Worm (Caenorhabditis elegans) whole organism, L1 larva: Measurements from ENCODE around the gene clec-238.

Experiments used
- aha-1 ChIP-seq: fragments of 150-350 bp; optimal IDR thresholded peaks from 2 replicates; lab custom pipeline; 2014; ENCODE audit warnings: missing biosample characterization, missing genetic modification characterization
- aly-2 ChIP-seq: fragments of 150-350 bp; optimal IDR thresholded peaks from 2 replicates; lab custom pipeline; 2014; ENCODE audit warnings: missing biosample characterization, missing genetic modification characterization
- elt-2 ChIP-seq: sonication (generic microtip); optimal IDR thresholded peaks from 2 replicates; lab custom pipeline; 2016; ENCODE audit warnings: missing genetic modification characterization, mild to moderate bottlenecking, inconsistent platforms, missing compliant biosample characterization, missing genetic modification reagents
- fos-1 ChIP-seq: fragments of 150-350 bp; optimal IDR thresholded peaks from 2 replicates; lab custom pipeline; 2014; ENCODE audit warnings: missing biosample characterization, missing genetic modification characterization
- jun-1 ChIP-seq: fragments of 150-350 bp; optimal IDR thresholded peaks from 2 replicates; lab custom pipeline; 2014; ENCODE audit warnings: missing biosample characterization, missing genetic modification reagents, missing genetic modification characterization
- mab-9 ChIP-seq: fragments of 200-800 bp; sonication (Bioruptor generic); IDR thresholded peaks from 2 replicates; pipeline ENCODE4 v1.3.6; 2022; ENCODE audit warnings: missing genetic modification reagents, missing genetic modification characterization, missing compliant biosample characterization
- mdl-1 ChIP-seq, 2 experiments: fragments of 150-350 bp; optimal IDR thresholded peaks; 2 replicates each; lab custom pipeline; 2014 to 2017; ENCODE audit warnings: missing biosample characterization in 2 of 2, missing genetic modification characterization in 2 of 2, inconsistent platforms in 1 of 2
- nhr-19 ChIP-seq: fragments of 200-800 bp; sonication (Bioruptor generic); conservative IDR thresholded peaks from 2 replicates; pipeline ENCODE4 v1.3.6; 2022; ENCODE audit warnings: missing genetic modification characterization, missing compliant biosample characterization
- nhr-237 ChIP-seq: fragments of 150-350 bp; optimal IDR thresholded peaks from 2 replicates; lab custom pipeline; 2014; ENCODE audit warnings: missing biosample characterization, missing genetic modification characterization
- sptf-1 ChIP-seq: fragments of 150-350 bp; optimal IDR thresholded peaks from 2 replicates; lab custom pipeline; 2014; ENCODE audit warnings: missing biosample characterization, missing genetic modification characterization
- tbx-2 ChIP-seq: sonication (generic microtip); optimal IDR thresholded peaks from 2 replicates; lab custom pipeline; 2016; ENCODE audit warnings: missing genetic modification characterization, missing compliant biosample characterization
- xbp-1 ChIP-seq: sonication (generic microtip); optimal IDR thresholded peaks from 2 replicates; lab custom pipeline; 2016; ENCODE audit warnings: missing genetic modification characterization, missing compliant biosample characterization
- ztf-11 ChIP-seq, 2 experiments: sonication (generic microtip); optimal IDR thresholded peaks; 2 replicates each; lab custom pipeline; 2016 to 2017; ENCODE audit warnings: missing genetic modification characterization in 2 of 2, missing biosample characterization in 1 of 2, missing compliant biosample characterization in 1 of 2

DNA sequence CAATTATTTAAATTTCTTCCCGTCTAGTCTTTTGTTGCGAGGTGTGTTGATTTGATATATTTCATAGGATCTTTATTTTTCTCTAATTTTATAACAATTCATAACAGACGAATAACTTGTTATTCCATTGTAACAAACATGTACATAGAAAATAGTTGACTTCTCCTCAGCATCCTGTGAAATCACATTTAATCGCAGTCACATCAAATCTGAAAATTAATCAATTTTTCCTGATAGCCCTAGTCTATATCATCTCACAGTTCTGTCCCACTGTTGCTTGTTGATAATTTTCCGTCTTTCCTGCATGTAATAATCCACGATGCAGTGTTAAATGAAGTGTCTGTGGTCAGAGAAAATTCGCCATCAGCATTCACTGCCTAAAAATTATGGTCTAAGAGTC lies 36.2 kb downstream of the clec-238 start:
- no peak for TF ChIP-seq mab-9 (GFP tag; lab: Robert Waterston, UW)
- no peak for TF ChIP-seq sptf-1 (tag; lab: Kevin White, UChicago)
- TF ChIP-seq nhr-237 (tag; lab: Kevin White, UChicago): no peak
- no peak for TF ChIP-seq aha-1
- no peak for TF ChIP-seq fos-1 (tag; lab: Kevin White, UChicago)
- no peak for TF ChIP-seq jun-1 (tag; lab: Kevin White, UChicago)
- TF ChIP-seq mdl-1 (tag; optimal IDR thresholded peaks at IDR 0.05; lab: Kevin White, UChicago): no peak
- no peak for TF ChIP-seq tbx-2 (tag; lab: Kevin White, UChicago)
- TF ChIP-seq elt-2 (tag; lab: Kevin White, UChicago): no peak
- TF ChIP-seq nhr-19 (GFP tag; lab: Robert Waterston, UW): no peak
- no peak for TF ChIP-seq ztf-11 (tag; optimal IDR thresholded peaks at IDR 0.05; lab: Kevin White, UChicago)
- TF ChIP-seq xbp-1: no peak
- no peak for TF ChIP-seq aly-2
